Worm (Caenorhabditis elegans) whole organism, L3 larva: Measurements from ENCODE around the gene H40L08.8.

Experiments used
- ZK546.5 ChIP-seq: sonication (generic microtip); optimal IDR thresholded peaks from 2 replicates; lab custom pipeline; 2017; ENCODE audit warnings: missing biosample characterization, missing genetic modification characterization
- aly-2 ChIP-seq: fragments of 150-350 bp; optimal IDR thresholded peaks from 2 replicates; lab custom pipeline; 2014; ENCODE audit warnings: missing biosample characterization, missing genetic modification characterization
- ceh-16 ChIP-seq: sonication (generic microtip); optimal IDR thresholded peaks from 2 replicates; lab custom pipeline; 2017; ENCODE audit warnings: missing biosample characterization, missing genetic modification characterization
- ceh-28 ChIP-seq: fragments of 150-350 bp; optimal IDR thresholded peaks from 2 replicates; lab custom pipeline; 2014; ENCODE audit warnings: missing biosample characterization, missing genetic modification reagents, missing genetic modification characterization
- ceh-9 ChIP-seq: sonication (generic microtip); optimal IDR thresholded peaks from 2 replicates; lab custom pipeline; 2018; ENCODE audit warnings: missing biosample characterization, missing genetic modification characterization
- egl-27 ChIP-seq: sonication (generic microtip); optimal IDR thresholded peaks from 4 replicates; lab custom pipeline; 2017; ENCODE audit warnings: missing biosample characterization, missing genetic modification reagents, missing genetic modification characterization
- elt-2 ChIP-seq: sonication (generic microtip); optimal IDR thresholded peaks from 2 replicates; lab custom pipeline; 2016; ENCODE audit warnings: missing genetic modification reagents, mild to moderate bottlenecking, missing genetic modification characterization, missing compliant biosample characterization
- elt-3 ChIP-seq, 3 experiments: fragments of 150-350 bp in 1 of 3; sonication (generic microtip) in 2 of 3; optimal IDR thresholded peaks; 2 replicates in 2 of 3; 4 replicates in 1 of 3; lab custom pipeline; 2014 to 2017; ENCODE audit warnings: missing biosample characterization in 3 of 3, missing genetic modification characterization in 3 of 3
- eor-1 ChIP-seq, 2 experiments: fragments of 150-350 bp; optimal IDR thresholded peaks; 2 replicates each; lab custom pipeline; 2014 to 2018; ENCODE audit warnings: missing biosample characterization in 2 of 2, missing genetic modification characterization in 2 of 2
- fkh-10 ChIP-seq: sonication (generic microtip); optimal IDR thresholded peaks from 2 replicates; lab custom pipeline; 2017; ENCODE audit warnings: missing biosample characterization, missing genetic modification reagents, missing genetic modification characterization
- jun-1 ChIP-seq: fragments of 150-350 bp; optimal IDR thresholded peaks from 2 replicates; lab custom pipeline; 2014; ENCODE audit warnings: missing biosample characterization, missing genetic modification reagents, missing genetic modification characterization
- lin-15B ChIP-seq: fragments of 150-350 bp; optimal IDR thresholded peaks from 2 replicates; lab custom pipeline; 2014; ENCODE audit warnings: missing biosample characterization, missing genetic modification characterization
- mml-1 ChIP-seq: fragments of 150-350 bp; sonication (generic microtip); optimal IDR thresholded peaks from 3 replicates; lab custom pipeline; 2014; ENCODE audit warnings: missing biosample characterization, missing genetic modification characterization
- nfya-1 ChIP-seq: sonication (generic microtip); optimal IDR thresholded peaks from 2 replicates; lab custom pipeline; 2017; ENCODE audit warnings: missing genetic modification characterization, mild to moderate bottlenecking, missing compliant biosample characterization, antibody characterized with exemption, moderate library complexity; ENCODE audit not compliant: insufficient read depth
- nhr-11 ChIP-seq: fragments of 150-350 bp; optimal IDR thresholded peaks from 2 replicates; lab custom pipeline; 2014; ENCODE audit warnings: missing biosample characterization, missing genetic modification characterization
- nhr-23 ChIP-seq: fragments of 150-350 bp; optimal IDR thresholded peaks from 2 replicates; lab custom pipeline; 2014; ENCODE audit warnings: missing biosample characterization, missing genetic modification reagents, missing genetic modification characterization
- nhr-237 ChIP-seq: fragments of 150-350 bp; optimal IDR thresholded peaks from 2 replicates; lab custom pipeline; 2014; ENCODE audit warnings: missing biosample characterization, missing genetic modification characterization
- nhr-25 ChIP-seq: sonication (generic microtip); optimal IDR thresholded peaks from 2 replicates; lab custom pipeline; 2017; ENCODE audit warnings: missing biosample characterization, missing genetic modification characterization
- nhr-28 ChIP-seq: fragments of 150-350 bp; optimal IDR thresholded peaks from 2 replicates; lab custom pipeline; 2014; ENCODE audit warnings: missing biosample characterization, missing genetic modification characterization
- nhr-67 ChIP-seq: fragments of 150-350 bp; optimal IDR thresholded peaks from 2 replicates; lab custom pipeline; 2014; ENCODE audit warnings: missing biosample characterization, missing genetic modification characterization
- pha-4 ChIP-seq: fragments of 150-350 bp; optimal IDR thresholded peaks from 2 replicates; lab custom pipeline; 2014; ENCODE audit warnings: missing biosample characterization, missing genetic modification reagents, missing genetic modification characterization
- pqm-1 ChIP-seq: fragments of 150-350 bp; optimal IDR thresholded peaks from 2 replicates; lab custom pipeline; 2017; ENCODE audit warnings: missing biosample characterization, missing genetic modification characterization, inconsistent platforms
- sea-2 ChIP-seq: fragments of 150-350 bp; sonication (generic microtip); optimal IDR thresholded peaks from 4 replicates; lab custom pipeline; 2014; ENCODE audit warnings: missing biosample characterization, missing genetic modification reagents, missing genetic modification characterization
- skn-1 ChIP-seq: fragments of 150-350 bp; optimal IDR thresholded peaks from 2 replicates; lab custom pipeline; 2014; ENCODE audit warnings: missing biosample characterization, missing genetic modification characterization
- unc-39 ChIP-seq: sonication (generic microtip); optimal IDR thresholded peaks from 4 replicates; lab custom pipeline; 2017; ENCODE audit warnings: missing biosample characterization, missing genetic modification characterization
- unc-62 ChIP-seq: fragments of 150-350 bp; sonication (generic microtip); optimal IDR thresholded peaks from 4 replicates; lab custom pipeline; 2014; ENCODE audit warnings: missing biosample characterization, missing genetic modification reagents, missing genetic modification characterization

Gene H40L08.8

ce11 chrX:15035748-15036147, 41.7 kb downstream of the H40L08.8 start:
- no peak for TF ChIP-seq pha-4 (tag; lab: Kevin White, UChicago)
- TF ChIP-seq nfya-1 (tag; lab: Kevin White, UChicago): no peak
- TF ChIP-seq ceh-16 (tag; lab: Kevin White, UChicago): no peak
- no peak for TF ChIP-seq unc-62 (GFP tag; lab: Kevin White, UChicago)
- no peak for TF ChIP-seq fkh-10 (GFP tag; lab: Kevin White, UChicago)

ce11 chrX:15034787-15035186, 42.6 kb downstream of the H40L08.8 start, which contains the start of gene dsc-1:
TSS of gene dsc-1 (minus strand) at chrX:15034832.
- TF ChIP-seq ceh-28 (tag; lab: Kevin White, UChicago) (no peak), fkh-10 (GFP tag; lab: Kevin White, UChicago) (no peak), nhr-11 (tag; lab: Kevin White, UChicago) (no peak), nhr-67 (no peak), mml-1 (tag; lab: Kevin White, UChicago) (no peak), nhr-25 (tag; lab: Kevin White, UChicago) (no peak), eor-1 (tag; optimal IDR thresholded peaks at IDR 0.05; lab: Kevin White, UChicago) (no peak), nhr-237 (tag; lab: Kevin White, UChicago) (no peak), ZK546.5 (tag; lab: Kevin White, UChicago) (no peak), nhr-28 (tag; lab: Kevin White, UChicago) (no peak), nhr-23 (tag; lab: Kevin White, UChicago) (no peak), elt-3 (tag; optimal IDR thresholded peaks at IDR 0.05; lab: Kevin White, UChicago) (no peak), egl-27 (no peak)

- no peak for TF ChIP-seq pqm-1
- no peak for TF ChIP-seq sea-2
- no peak for TF ChIP-seq nhr-67
- no peak for TF ChIP-seq mml-1 (tag; lab: Kevin White, UChicago)
- TF ChIP-seq ceh-9: no peak
- no peak for TF ChIP-seq lin-15B (tag; lab: Kevin White, UChicago)
- TF ChIP-seq ceh-16 (tag; lab: Kevin White, UChicago): no peak
- TF ChIP-seq unc-39 (tag; lab: Kevin White, UChicago): no peak
- no peak for TF ChIP-seq nhr-23 (tag; lab: Kevin White, UChicago)
- no peak for TF ChIP-seq nhr-28 (tag; lab: Kevin White, UChicago)
- no peak for TF ChIP-seq egl-27
- no peak for TF ChIP-seq pha-4 (tag; lab: Kevin White, UChicago)
- no peak for TF ChIP-seq elt-2 (tag; lab: Kevin White, UChicago)
- TF ChIP-seq skn-1 (tag; lab: Kevin White, UChicago): no peak
- no peak for TF ChIP-seq aly-2 (tag; lab: Kevin White, UChicago)
- no peak for TF ChIP-seq jun-1 (tag; lab: Kevin White, UChicago)
These were observed 49.4 kb downstream of the H40L08.8 start for ce11 chrX:15027997-15028396.
